Fruit fly (Drosophila melanogaster) whole organism: ENCODE data around the gene CG3339.

Source experiments
- CG8478 ChIP-seq: fragments of >200 bp; optimal IDR thresholded peaks from 2 replicates; lab custom pipeline; 2018; ENCODE audit warnings: inconsistent platforms
- Dll ChIP-seq: fragments of >200 bp; optimal IDR thresholded peaks from 2 replicates; lab custom pipeline; 2017
- EcR ChIP-seq, 2 experiments: fragments of >200 bp; optimal IDR thresholded peaks; 2 replicates each; lab custom pipeline; 2017; ENCODE audit warnings: missing biosample characterization in 2 of 2, missing genetic modification characterization in 2 of 2, missing genetic modification reagents in 2 of 2
- pan ChIP-seq: fragments of >200 bp; optimal IDR thresholded peaks from 2 replicates; lab custom pipeline; 2017
- psq ChIP-seq: fragments of >200 bp; optimal IDR thresholded peaks from 2 replicates; lab custom pipeline; 2017
- usp ChIP-seq: fragments of >200 bp; optimal IDR thresholded peaks from 2 replicates; lab custom pipeline; 2017; ENCODE audit warnings: missing biosample characterization, missing genetic modification characterization, mixed read lengths

DNA sequence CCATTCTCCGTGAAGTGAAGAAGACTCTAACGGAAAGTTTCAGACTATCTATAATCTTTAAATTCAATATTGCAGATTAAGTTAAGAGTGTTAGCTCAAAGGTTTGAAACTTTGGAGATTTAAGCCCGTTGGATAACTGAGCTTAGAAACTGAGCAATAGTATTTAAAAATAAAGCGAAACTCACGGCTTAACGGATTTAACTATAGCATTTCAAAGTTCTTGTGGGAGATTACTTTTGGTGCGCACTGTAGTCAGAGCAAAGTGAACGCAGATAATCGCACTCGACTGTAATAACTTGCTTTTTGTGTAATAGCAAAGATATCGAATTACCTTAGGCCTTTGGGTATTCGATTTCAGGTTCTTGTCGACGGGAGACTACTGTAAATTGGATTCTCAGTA, 39.8 kb downstream of the CG3339 start, which contains the start of gene mrt:
- no peak for TF ChIP-seq Dll (lab: Kevin White, UChicago)
- no peak for TF ChIP-seq usp (GFP tag; lab: Kevin White, UChicago)
- no peak for TF ChIP-seq CG8478
- no peak for TF ChIP-seq pan (lab: Kevin White, UChicago)
- TF ChIP-seq psq (lab: Kevin White, UChicago), result no peak
- no peak for TF ChIP-seq EcR (GFP tag; optimal IDR thresholded peaks at IDR 0.05; lab: Kevin White, UChicago)
